Worm (Caenorhabditis elegans) whole organism, late embryonic: ENCODE results near the gene ZK512.8.

Experiments used
- C08G9.2 ChIP-seq: sonication (generic microtip); optimal IDR thresholded peaks from 2 replicates; lab custom pipeline; 2016; ENCODE audit warnings: mild to moderate bottlenecking, missing genetic modification characterization, moderate library complexity, missing compliant biosample characterization
- ahr-1 ChIP-seq: sonication (generic microtip); optimal IDR thresholded peaks from 2 replicates; lab custom pipeline; 2016; ENCODE audit warnings: missing genetic modification characterization, missing compliant biosample characterization
- ceh-18 ChIP-seq: sonication (generic microtip); optimal IDR thresholded peaks from 2 replicates; lab custom pipeline; 2016; ENCODE audit warnings: missing genetic modification characterization, missing compliant biosample characterization
- ceh-9 ChIP-seq: sonication (generic microtip); optimal IDR thresholded peaks from 2 replicates; lab custom pipeline; 2016; ENCODE audit warnings: mild to moderate bottlenecking, missing genetic modification characterization, inconsistent platforms, missing compliant biosample characterization
- dmd-4 ChIP-seq: sonication (generic microtip); optimal IDR thresholded peaks from 2 replicates; lab custom pipeline; 2016; ENCODE audit warnings: borderline replicate concordance, missing genetic modification characterization, missing compliant biosample characterization
- elt-4 ChIP-seq: sonication (generic microtip); optimal IDR thresholded peaks from 2 replicates; lab custom pipeline; 2016; ENCODE audit warnings: missing genetic modification characterization, missing compliant biosample characterization
- gmeb-2 ChIP-seq: sonication (generic microtip); optimal IDR thresholded peaks from 2 replicates; lab custom pipeline; 2016; ENCODE audit warnings: missing genetic modification characterization, inconsistent platforms, missing compliant biosample characterization
- hlh-30 ChIP-seq: sonication (generic microtip); optimal IDR thresholded peaks from 2 replicates; lab custom pipeline; 2017; ENCODE audit warnings: antibody characterized with exemption, missing genetic modification characterization, missing compliant biosample characterization; ENCODE audit not compliant: insufficient read depth
- pha-4 ChIP-seq: fragments of 150-350 bp; optimal IDR thresholded peaks from 2 replicates; lab custom pipeline; 2018; ENCODE audit warnings: missing biosample characterization, missing genetic modification reagents, missing genetic modification characterization
- pqm-1 ChIP-seq: sonication (generic microtip); optimal IDR thresholded peaks from 2 replicates; lab custom pipeline; 2016; ENCODE audit warnings: missing genetic modification characterization, missing compliant biosample characterization
- tbx-2 ChIP-seq: sonication (generic microtip); optimal IDR thresholded peaks from 2 replicates; lab custom pipeline; 2016; ENCODE audit warnings: missing genetic modification characterization, missing compliant biosample characterization
- tbx-7 ChIP-seq: sonication (generic microtip); optimal IDR thresholded peaks from 2 replicates; lab custom pipeline; 2016; ENCODE audit warnings: missing genotype, missing genetic modification characterization, missing compliant biosample characterization
- unc-86 ChIP-seq: sonication (generic microtip); optimal IDR thresholded peaks from 2 replicates; lab custom pipeline; 2016; ENCODE audit warnings: missing genetic modification characterization, missing compliant biosample characterization
- ztf-16 ChIP-seq: sonication (generic microtip); optimal IDR thresholded peaks from 2 replicates; lab custom pipeline; 2017; ENCODE audit warnings: missing genetic modification characterization, missing compliant biosample characterization

DNA sequence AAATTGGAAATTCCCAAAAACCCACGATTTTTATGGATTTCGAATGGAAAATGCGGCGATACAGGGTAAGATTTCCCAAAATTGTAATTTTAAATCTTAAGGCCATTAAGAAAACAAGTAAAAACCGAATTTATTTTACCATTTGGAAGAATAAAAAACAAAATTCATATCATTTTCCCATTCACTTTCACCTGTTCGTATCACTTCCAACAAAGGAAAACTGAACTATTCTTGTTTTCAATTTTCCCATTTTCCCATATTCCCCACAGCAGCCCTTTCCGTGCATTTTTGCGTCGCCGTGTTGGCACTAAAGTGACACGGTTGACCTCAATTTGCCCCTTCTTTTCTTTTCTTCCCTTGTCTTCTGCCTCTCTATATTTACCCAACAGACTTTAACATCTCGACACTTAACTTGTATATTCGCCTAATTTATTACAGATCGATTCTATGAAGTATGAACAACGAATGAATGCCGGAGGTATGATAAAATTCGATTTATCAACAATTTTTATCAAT lies 20.0 kb upstream of the ZK512.8 start, which contains the start of gene sec-16A.1:
- TF ChIP-seq ahr-1 (tag; lab: Kevin White, UChicago) = no peak
- no peak for TF ChIP-seq pqm-1 (tag; lab: Kevin White, UChicago)
- no peak for TF ChIP-seq tbx-7 (tag; lab: Kevin White, UChicago)
- TF ChIP-seq gmeb-2 (tag; lab: Kevin White, UChicago) = no peak
- TF ChIP-seq ceh-18 (tag; lab: Kevin White, UChicago) = no peak
- TF ChIP-seq dmd-4 (tag; lab: Kevin White, UChicago) = no peak
- no peak for TF ChIP-seq C08G9.2 (tag; lab: Kevin White, UChicago)
- no peak for TF ChIP-seq ztf-16 (tag; lab: Kevin White, UChicago)
- TF ChIP-seq hlh-30 (tag; lab: Kevin White, UChicago) = no peak
- TF ChIP-seq ceh-9 (tag; lab: Kevin White, UChicago) = no peak
- no peak for TF ChIP-seq pha-4
- no peak for TF ChIP-seq elt-4
- TF ChIP-seq unc-86 (tag; lab: Kevin White, UChicago) = no peak
- TF ChIP-seq tbx-2 (tag; lab: Kevin White, UChicago) = no peak
